Worm (Caenorhabditis elegans) whole organism, mixed stage, embryonic: ENCODE measurements around the gene T05G5.1.
A peak's percentile ranks its signal among the peaks of the same experiment; 100 is the strongest.

Source experiments
- M03D4.4 ChIP-seq: sonication (generic microtip); optimal IDR thresholded peaks from 2 replicates; lab custom pipeline; 2017; ENCODE audit warnings: mild to moderate bottlenecking, missing genetic modification characterization, missing compliant biosample characterization
- bed-3 ChIP-seq: fragments of 200-800 bp; sonication (Bioruptor generic); optimal IDR thresholded peaks from 3 replicates; lab custom pipeline; 2018; ENCODE audit warnings: mild to moderate bottlenecking, missing genetic modification characterization, moderate library complexity, missing compliant biosample characterization
- blmp-1 ChIP-seq: fragments of 150-350 bp; optimal IDR thresholded peaks from 2 replicates; lab custom pipeline; 2014; ENCODE audit warnings: missing biosample characterization, missing genetic modification characterization
- ceh-39 ChIP-seq: fragments of 150-350 bp; optimal IDR thresholded peaks from 2 replicates; lab custom pipeline; 2014; ENCODE audit warnings: missing biosample characterization, missing genetic modification characterization
- ceh-43 ChIP-seq: fragments of 200-800 bp; sonication (Bioruptor generic); optimal IDR thresholded peaks from 2 replicates; lab custom pipeline; 2018; ENCODE audit warnings: mild to moderate bottlenecking, missing genetic modification characterization, moderate library complexity, missing compliant biosample characterization
- ceh-83 ChIP-seq: fragments of 200-800 bp; sonication (Bioruptor generic); optimal IDR thresholded peaks from 2 replicates; lab custom pipeline; 2018; ENCODE audit warnings: mild to moderate bottlenecking, missing genetic modification characterization, missing compliant biosample characterization
- ces-1 ChIP-seq: fragments of 150-350 bp; optimal IDR thresholded peaks from 2 replicates; lab custom pipeline; 2014; ENCODE audit warnings: missing biosample characterization, missing genetic modification reagents, missing genetic modification characterization
- cnd-1 ChIP-seq: fragments of 200-800 bp; sonication (Bioruptor generic); optimal IDR thresholded peaks from 2 replicates; lab custom pipeline; 2018; ENCODE audit warnings: mild to moderate bottlenecking, missing genetic modification characterization, missing compliant biosample characterization
- drap-1 ChIP-seq: fragments of 200-800 bp; sonication (Bioruptor generic); optimal IDR thresholded peaks from 3 replicates; lab custom pipeline; 2018; ENCODE audit warnings: mild to moderate bottlenecking, missing genetic modification characterization, missing compliant biosample characterization
- elt-1 ChIP-seq: sonication (generic microtip); optimal IDR thresholded peaks from 2 replicates; lab custom pipeline; 2017; ENCODE audit warnings: missing genetic modification characterization, mild to moderate bottlenecking, missing compliant biosample characterization, antibody characterized with exemption, moderate library complexity, borderline replicate concordance; ENCODE audit not compliant: insufficient read depth
- elt-3 ChIP-seq: fragments of 150-350 bp; optimal IDR thresholded peaks from 2 replicates; lab custom pipeline; 2014; ENCODE audit warnings: missing biosample characterization, missing genetic modification characterization
- flh-1 ChIP-seq: fragments of 200-800 bp; sonication (Bioruptor generic); optimal IDR thresholded peaks from 2 replicates; lab custom pipeline; 2018; ENCODE audit warnings: mild to moderate bottlenecking, missing genetic modification characterization, moderate library complexity, missing compliant biosample characterization
- ham-2 ChIP-seq: fragments of 200-800 bp; sonication (Bioruptor generic); optimal IDR thresholded peaks from 2 replicates; lab custom pipeline; 2018; ENCODE audit warnings: mild to moderate bottlenecking, missing genetic modification characterization, missing compliant biosample characterization
- hlh-1 ChIP-seq: fragments of 150-350 bp; optimal IDR thresholded peaks from 2 replicates; lab custom pipeline; 2014; ENCODE audit warnings: missing biosample characterization, missing genetic modification reagents, missing genetic modification characterization
- lin-13 ChIP-seq: fragments of 150-350 bp; optimal IDR thresholded peaks from 2 replicates; lab custom pipeline; 2014; ENCODE audit warnings: missing biosample characterization, missing genetic modification characterization
- lin-32 ChIP-seq: fragments of 200-800 bp; sonication (Bioruptor generic); optimal IDR thresholded peaks from 2 replicates; lab custom pipeline; 2018; ENCODE audit warnings: mild to moderate bottlenecking, missing genetic modification characterization, missing compliant biosample characterization
- lsy-2 ChIP-seq: fragments of 150-350 bp; optimal IDR thresholded peaks from 2 replicates; lab custom pipeline; 2014; ENCODE audit warnings: missing biosample characterization, missing genetic modification characterization
- mab-5 ChIP-seq: fragments of 150-350 bp; optimal IDR thresholded peaks from 2 replicates; lab custom pipeline; 2014; ENCODE audit warnings: missing biosample characterization, missing genetic modification characterization
- mep-1 ChIP-seq: fragments of 150-350 bp; optimal IDR thresholded peaks from 2 replicates; lab custom pipeline; 2017; ENCODE audit warnings: missing biosample characterization, missing genetic modification reagents, missing genetic modification characterization, inconsistent platforms
- mls-2 ChIP-seq: sonication (generic microtip); optimal IDR thresholded peaks from 2 replicates; lab custom pipeline; 2016; ENCODE audit warnings: mild to moderate bottlenecking, missing genetic modification characterization, moderate library complexity, missing compliant biosample characterization
- nhr-12 ChIP-seq: fragments of 150-350 bp; optimal IDR thresholded peaks from 2 replicates; lab custom pipeline; 2014; ENCODE audit warnings: missing biosample characterization, missing genetic modification characterization
- nhr-2 ChIP-seq: fragments of 150-350 bp; optimal IDR thresholded peaks from 2 replicates; lab custom pipeline; 2014; ENCODE audit warnings: missing biosample characterization, missing genetic modification characterization
- nhr-237 ChIP-seq: fragments of 150-350 bp; optimal IDR thresholded peaks from 2 replicates; lab custom pipeline; 2014; ENCODE audit warnings: missing biosample characterization, missing genetic modification characterization
- nhr-28 ChIP-seq: fragments of 150-350 bp; optimal IDR thresholded peaks from 2 replicates; lab custom pipeline; 2014; ENCODE audit warnings: missing biosample characterization, missing genetic modification characterization
- nhr-76 ChIP-seq: sonication (generic microtip); optimal IDR thresholded peaks from 2 replicates; lab custom pipeline; 2017; ENCODE audit warnings: missing biosample characterization, missing genetic modification characterization
- pha-4 ChIP-seq: fragments of 150-350 bp; optimal IDR thresholded peaks from 2 replicates; lab custom pipeline; 2018; ENCODE audit warnings: missing biosample characterization, missing genetic modification reagents, missing genetic modification characterization
- sem-2 ChIP-seq: fragments of 200-800 bp; sonication (Bioruptor generic); optimal IDR thresholded peaks from 2 replicates; lab custom pipeline; 2018; ENCODE audit warnings: mild to moderate bottlenecking, missing genetic modification characterization, missing compliant biosample characterization
- snpc-4 ChIP-seq: fragments of 150-350 bp; optimal IDR thresholded peaks from 2 replicates; lab custom pipeline; 2014; ENCODE audit warnings: missing biosample characterization, missing genetic modification characterization
- sptf-1 ChIP-seq: sonication (generic microtip); optimal IDR thresholded peaks from 2 replicates; lab custom pipeline; 2017; ENCODE audit warnings: mild to moderate bottlenecking, missing genetic modification characterization, moderate library complexity, missing compliant biosample characterization
- tbx-8 ChIP-seq: fragments of 200-800 bp; sonication (Bioruptor generic); optimal IDR thresholded peaks from 2 replicates; lab custom pipeline; 2018; ENCODE audit warnings: mild to moderate bottlenecking, missing genetic modification characterization, moderate library complexity, missing compliant biosample characterization
- unc-120 ChIP-seq: sonication (generic microtip); optimal IDR thresholded peaks from 2 replicates; lab custom pipeline; 2017; ENCODE audit warnings: missing genetic modification characterization, missing compliant biosample characterization; ENCODE audit not compliant: poor library complexity, severe bottlenecking
- unc-39 ChIP-seq: fragments of 150-350 bp; optimal IDR thresholded peaks from 2 replicates; lab custom pipeline; 2014; ENCODE audit warnings: missing biosample characterization, missing genetic modification characterization
- unc-62 ChIP-seq: fragments of 150-350 bp; optimal IDR thresholded peaks from 2 replicates; lab custom pipeline; 2014; ENCODE audit warnings: missing biosample characterization, missing genetic modification reagents, missing genetic modification characterization
- zip-8 ChIP-seq: fragments of 150-350 bp; optimal IDR thresholded peaks from 2 replicates; lab custom pipeline; 2014; ENCODE audit warnings: missing biosample characterization, missing genetic modification characterization
- ztf-11 ChIP-seq: fragments of 150-350 bp; optimal IDR thresholded peaks from 2 replicates; lab custom pipeline; 2014; ENCODE audit warnings: missing biosample characterization, missing genetic modification characterization

Gene T05G5.1

ce11 chrIII:9701798-9702197 is 41.3 kb downstream of the T05G5.1 start:
- no peak for TF ChIP-seq nhr-237 (tag; lab: Kevin White, UChicago)
- TF ChIP-seq drap-1 (GFP tag; lab: Kevin White, UChicago) = no peak
- TF ChIP-seq unc-120 (tag; lab: Kevin White, UChicago) = peak; percentile 9

- TF ChIP-seq mep-1 = no peak
- TF ChIP-seq elt-1 (tag; lab: Kevin White, UChicago) = no peak
- no peak for TF ChIP-seq snpc-4
- no peak for TF ChIP-seq unc-39
- TF ChIP-seq nhr-237 (tag; lab: Kevin White, UChicago) = no peak
- TF ChIP-seq ceh-83 = no peak
- no peak for TF ChIP-seq pha-4 (tag; lab: Kevin White, UChicago)
- TF ChIP-seq bed-3 (GFP tag; lab: Kevin White, UChicago) = no peak
- TF ChIP-seq mls-2 (tag; lab: Kevin White, UChicago) = no peak
- TF ChIP-seq flh-1 (GFP tag; lab: Kevin White, UChicago) = no peak
- no peak for TF ChIP-seq mab-5 (tag; lab: Kevin White, UChicago)
- peak; percentile 59 for TF ChIP-seq unc-62 (GFP tag; lab: Kevin White, UChicago)
- TF ChIP-seq ces-1 (GFP tag; lab: Kevin White, UChicago) = peak; percentile 47
- TF ChIP-seq nhr-12 = no peak
- TF ChIP-seq elt-3 (tag; lab: Kevin White, UChicago) = no peak
- no peak for TF ChIP-seq hlh-1
- no peak for TF ChIP-seq nhr-28 (tag; lab: Kevin White, UChicago)
- TF ChIP-seq lin-32 = no peak
- TF ChIP-seq lin-13 (tag; lab: Kevin White, UChicago) = no peak
- TF ChIP-seq sem-2 = no peak
- TF ChIP-seq zip-8 (tag; lab: Kevin White, UChicago) = no peak
- no peak for TF ChIP-seq ceh-39 (tag; lab: Kevin White, UChicago)
- TF ChIP-seq drap-1 (GFP tag; lab: Kevin White, UChicago) = peak; percentile 7
- no peak for TF ChIP-seq nhr-76 (tag; lab: Kevin White, UChicago)
- TF ChIP-seq cnd-1 (tag; lab: Kevin White, UChicago) = no peak
- TF ChIP-seq ceh-43 (GFP tag; lab: Kevin White, UChicago) = no peak
- TF ChIP-seq tbx-8 (GFP tag; lab: Kevin White, UChicago) = no peak
- no peak for TF ChIP-seq M03D4.4 (tag; lab: Kevin White, UChicago)
- TF ChIP-seq nhr-2 (tag; lab: Kevin White, UChicago) = peak; percentile 68
- no peak for TF ChIP-seq blmp-1 (tag; lab: Kevin White, UChicago)
- TF ChIP-seq lsy-2 (tag; lab: Kevin White, UChicago) = no peak
- TF ChIP-seq sptf-1 (tag; lab: Kevin White, UChicago) = no peak
- no peak for TF ChIP-seq ztf-11 (tag; lab: Kevin White, UChicago)
- peak; percentile 11 for TF ChIP-seq ham-2 (GFP tag; lab: Kevin White, UChicago)
- TF ChIP-seq unc-120 (tag; lab: Kevin White, UChicago) = no peak
These were observed 42.9 kb downstream of the T05G5.1 start for ce11 chrIII:9700114-9700690.

- no peak for TF ChIP-seq flh-1 (GFP tag; lab: Kevin White, UChicago)
- no peak for TF ChIP-seq ceh-39 (tag; lab: Kevin White, UChicago)
- no peak for TF ChIP-seq cnd-1 (tag; lab: Kevin White, UChicago)
- TF ChIP-seq unc-62 (GFP tag; lab: Kevin White, UChicago) = no peak
- TF ChIP-seq hlh-1 = no peak
- no peak for TF ChIP-seq lin-32
- TF ChIP-seq nhr-12 = no peak
- no peak for TF ChIP-seq lin-13 (tag; lab: Kevin White, UChicago)
- TF ChIP-seq snpc-4 = no peak
- TF ChIP-seq mep-1 = no peak
- no peak for TF ChIP-seq nhr-28 (tag; lab: Kevin White, UChicago)
- no peak for TF ChIP-seq nhr-2 (tag; lab: Kevin White, UChicago)
- TF ChIP-seq ztf-11 (tag; lab: Kevin White, UChicago) = no peak
- no peak for TF ChIP-seq nhr-76 (tag; lab: Kevin White, UChicago)
- TF ChIP-seq bed-3 (GFP tag; lab: Kevin White, UChicago) = no peak
- TF ChIP-seq tbx-8 (GFP tag; lab: Kevin White, UChicago) = no peak
- TF ChIP-seq unc-120 (tag; lab: Kevin White, UChicago) = no peak
- TF ChIP-seq, all 35 proteins: peak for 0
These were observed 43.6 kb downstream of the T05G5.1 start, which contains the start of gene tlk-1 for ce11 chrIII:9699576-9699975. TSS of gene tlk-1 (plus strand) at chrIII:9699876.
